Fruit fly (Drosophila melanogaster) whole organism, prepupa: Measurements from ENCODE around the gene Col4a1.

Experiments
- Blimp-1 ChIP-seq: fragments of 200-800 bp; sonication (Bioruptor generic); optimal IDR thresholded peaks from 3 replicates; lab custom pipeline; 2017; ENCODE audit warnings: missing biosample characterization, missing genetic modification characterization, mild to moderate bottlenecking, moderate library complexity, missing genetic modification reagents
- CG1621 ChIP-seq: fragments of 200-800 bp; sonication (Bioruptor generic); optimal IDR thresholded peaks from 3 replicates; lab custom pipeline; 2018; ENCODE audit warnings: missing biosample characterization, mild to moderate bottlenecking, missing genetic modification characterization
- CG3032 ChIP-seq: fragments of 200-800 bp; optimal IDR thresholded peaks from 2 replicates; lab custom pipeline; 2019; ENCODE audit warnings: missing biosample characterization, mild to moderate bottlenecking, missing genetic modification characterization, moderate library complexity
- CG3919 ChIP-seq: fragments of 200-800 bp; sonication (Bioruptor generic); optimal IDR thresholded peaks from 3 replicates; lab custom pipeline; 2016; ENCODE audit warnings: missing biosample characterization, missing genetic modification characterization
- CG6808 ChIP-seq: fragments of 200-800 bp; sonication (Bioruptor generic); optimal IDR thresholded peaks from 3 replicates; lab custom pipeline; 2017; ENCODE audit warnings: missing biosample characterization, missing genetic modification characterization, mild to moderate bottlenecking, moderate library complexity, missing genetic modification reagents
- CG6854 ChIP-seq: fragments of 200-800 bp; sonication (Bioruptor generic); optimal IDR thresholded peaks from 2 replicates; lab custom pipeline; 2017; ENCODE audit warnings: missing biosample characterization, mild to moderate bottlenecking, missing genetic modification characterization
- CG8119 ChIP-seq: fragments of 200-800 bp; sonication (Bioruptor generic); IDR thresholded peaks from 3 replicates; pipeline ENCODE4 v1.3.6; 2022; ENCODE audit warnings: missing biosample characterization, missing genetic modification characterization
- CG8319 ChIP-seq: fragments of 200-800 bp; sonication (Bioruptor generic); optimal IDR thresholded peaks from 3 replicates; lab custom pipeline; 2016; ENCODE audit warnings: missing biosample characterization, missing genetic modification characterization
- Lpt ChIP-seq: fragments of 200-800 bp; sonication (Bioruptor generic); optimal IDR thresholded peaks from 3 replicates; lab custom pipeline; 2016; ENCODE audit warnings: missing biosample characterization, missing genetic modification characterization
- Sox102F ChIP-seq: fragments of 200-800 bp; sonication (Bioruptor generic); optimal IDR thresholded peaks from 2 replicates; lab custom pipeline; 2016; ENCODE audit warnings: missing biosample characterization, mild to moderate bottlenecking, missing genetic modification characterization
- eg ChIP-seq: fragments of 200-800 bp; sonication (Bioruptor generic); IDR thresholded peaks from 3 replicates; pipeline ENCODE4 v1.3.6; 2022; ENCODE audit warnings: missing biosample characterization, missing genetic modification characterization
- lz ChIP-seq: fragments of 200-800 bp; sonication (Bioruptor generic); optimal IDR thresholded peaks from 3 replicates; lab custom pipeline; 2016; ENCODE audit warnings: missing biosample characterization, missing genetic modification characterization
- net ChIP-seq: fragments of 200-800 bp; sonication (Bioruptor generic); optimal IDR thresholded peaks from 3 replicates; lab custom pipeline; 2016; ENCODE audit warnings: missing biosample characterization, missing genetic modification characterization
- ss ChIP-seq, 2 experiments: fragments of 200-800 bp; sonication (Bioruptor generic); optimal IDR thresholded peaks; 2 replicates in 1 of 2; 3 replicates in 1 of 2; lab custom pipeline; 2017 to 2018; ENCODE audit warnings: mild to moderate bottlenecking in 2 of 2, missing biosample characterization in 2 of 2, missing genetic modification characterization in 2 of 2, moderate library complexity in 1 of 2

DNA sequence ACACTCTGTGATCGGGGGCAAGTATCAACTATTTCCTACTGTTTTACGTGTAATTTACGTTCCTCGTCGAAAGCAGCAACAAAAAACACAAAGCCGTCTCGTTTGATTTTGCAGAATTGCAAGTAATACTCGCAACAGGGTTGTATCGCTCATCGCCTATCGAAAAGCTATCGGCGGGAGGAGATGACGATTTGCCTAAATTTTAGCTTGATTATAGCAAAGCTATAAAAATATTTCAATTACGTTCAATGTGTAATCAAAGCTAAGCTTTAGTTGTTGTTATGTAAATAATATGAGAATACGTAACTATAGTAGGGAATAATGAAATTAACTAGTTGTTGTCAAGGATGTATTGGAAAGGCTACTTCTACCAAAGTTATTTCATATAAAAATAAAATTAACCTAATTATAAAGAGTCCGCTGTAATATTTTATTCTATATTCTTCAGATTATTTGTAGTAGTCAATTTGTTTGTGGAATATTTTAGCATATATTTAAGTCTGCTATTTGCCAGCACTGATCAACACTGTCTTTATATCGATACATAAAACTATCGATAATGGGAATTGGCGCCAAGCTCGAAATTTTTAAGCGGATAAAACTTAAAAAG, 30.3 kb downstream of the Col4a1 start, which contains the start of gene Rpn11:
- TF ChIP-seq CG6854 (GFP tag; lab: Kevin White, UChicago) (no peak), ss (GFP tag; optimal IDR thresholded peaks at IDR 0.05; lab: Kevin White, UChicago) (peak in 1 of 2 experiments; percentile 21), eg (GFP tag; lab: Robert Waterston, UW) (peak; percentile 36; the same call in 1 of the 3 replicates), Blimp-1 (GFP tag; lab: Kevin White, UChicago) (no peak), CG6808 (GFP tag; lab: Kevin White, UChicago) (no peak), CG8319 (GFP tag; lab: Kevin White, UChicago) (peak; percentile 16), lz (GFP tag; lab: Kevin White, UChicago) (peak; percentile 66), CG1621 (tag; lab: Kevin White, UChicago) (no peak), net (peak; percentile 37), Lpt (GFP tag; lab: Kevin White, UChicago) (no peak), CG8119 (no peak), Sox102F (no peak), CG3032 (tag; lab: Kevin White, UChicago) (peak; percentile 54), CG3919 (GFP tag; lab: Kevin White, UChicago) (peak; percentile 44)
